Worm (Caenorhabditis elegans) whole organism, midembryonic: ENCODE data around the gene T28A11.18.

Experiments used
- cog-1 ChIP-seq: sonication (generic microtip); optimal IDR thresholded peaks from 2 replicates; lab custom pipeline; 2016; ENCODE audit warnings: missing genetic modification characterization, missing compliant biosample characterization
- flt-1 ChIP-seq: fragments of 200-800 bp; sonication (Bioruptor generic); IDR thresholded peaks from 2 replicates; pipeline ENCODE4 v1.3.6; 2022; ENCODE audit warnings: missing genetic modification characterization, missing compliant biosample characterization
- klf-2 ChIP-seq: fragments of 200-800 bp; sonication (Bioruptor generic); conservative IDR thresholded peaks from 2 replicates; pipeline ENCODE4 v1.3.6; 2022; ENCODE audit warnings: missing genetic modification reagents, missing genetic modification characterization, missing compliant biosample characterization
- ref-1 ChIP-seq: fragments of 200-800 bp; sonication (Bioruptor generic); conservative IDR thresholded peaks from 2 replicates; pipeline ENCODE4 v1.3.6; 2022; ENCODE audit warnings: missing genetic modification reagents, missing genetic modification characterization, missing compliant biosample characterization
- tab-1 ChIP-seq: fragments of 200-800 bp; sonication (Bioruptor generic); IDR thresholded peaks from 2 replicates; pipeline ENCODE4 v1.3.6; 2022; ENCODE audit warnings: missing genetic modification characterization, missing compliant biosample characterization
- ztf-23 ChIP-seq: fragments of 200-800 bp; sonication (Bioruptor generic); IDR thresholded peaks from 2 replicates; pipeline ENCODE4 v1.3.6; 2022; ENCODE audit warnings: missing genetic modification reagents, missing genetic modification characterization, missing compliant biosample characterization
- ztf-29 ChIP-seq: fragments of 200-800 bp; sonication (Bioruptor generic); IDR thresholded peaks from 2 replicates; pipeline ENCODE4 v1.3.6; 2022; ENCODE audit warnings: missing genetic modification reagents, missing genetic modification characterization, missing compliant biosample characterization

DNA sequence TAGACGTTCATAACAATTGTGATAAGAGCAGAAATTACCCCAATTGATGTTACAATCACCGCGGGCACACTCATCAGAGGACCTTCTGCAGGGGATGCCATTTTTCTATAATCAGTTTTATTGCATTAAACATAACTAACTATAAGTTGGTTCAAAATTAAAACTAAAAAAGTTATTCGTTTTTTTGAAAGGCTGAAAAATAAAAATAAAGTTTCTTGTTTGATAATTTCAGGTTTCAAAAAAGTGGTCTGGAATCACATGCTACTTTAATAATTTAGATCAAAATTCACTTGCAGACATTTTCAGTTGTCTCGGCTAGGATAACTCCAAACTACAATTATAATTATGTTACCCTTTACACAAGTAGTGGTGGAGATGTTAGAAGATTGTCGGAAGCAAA lies 34.0 kb upstream of the T28A11.18 start, which contains the start of gene srbc-1:
- TF ChIP-seq ztf-23 (GFP tag; lab: Robert Waterston, UW): no peak
- TF ChIP-seq ztf-29: no peak
- no peak for TF ChIP-seq tab-1 (GFP tag; lab: Robert Waterston, UW)
- no peak for TF ChIP-seq ref-1 (GFP tag; lab: Robert Waterston, UW)
- TF ChIP-seq flt-1 (GFP tag; lab: Robert Waterston, UW): no peak
- TF ChIP-seq klf-2: no peak
- no peak for TF ChIP-seq cog-1 (tag; lab: Kevin White, UChicago)
